Worm (Caenorhabditis elegans) whole organism, late embryonic: ENCODE data around the gene sdz-23.

Experiments
- C08G9.2 ChIP-seq: sonication (generic microtip); optimal IDR thresholded peaks from 2 replicates; lab custom pipeline; 2016; ENCODE audit warnings: mild to moderate bottlenecking, missing genetic modification characterization, moderate library complexity, missing compliant biosample characterization
- C38D4.7 ChIP-seq: fragments of 200-800 bp; sonication (Bioruptor generic); optimal IDR thresholded peaks from 2 replicates; lab custom pipeline; 2018; ENCODE audit warnings: mild to moderate bottlenecking, missing genetic modification characterization, moderate library complexity, missing compliant biosample characterization
- ahr-1 ChIP-seq: sonication (generic microtip); optimal IDR thresholded peaks from 2 replicates; lab custom pipeline; 2016; ENCODE audit warnings: missing genetic modification characterization, missing compliant biosample characterization
- ama-1 ChIP-seq: fragments of 150-350 bp; optimal IDR thresholded peaks from 2 replicates; lab custom pipeline; 2014
- ceh-2 ChIP-seq: sonication (generic microtip); optimal IDR thresholded peaks from 2 replicates; lab custom pipeline; 2016; ENCODE audit warnings: missing genotype, missing genetic modification characterization, missing compliant biosample characterization
- ceh-22 ChIP-seq: sonication (generic microtip); optimal IDR thresholded peaks from 2 replicates; lab custom pipeline; 2017; ENCODE audit warnings: missing biosample characterization, missing genetic modification characterization
- ceh-24 ChIP-seq: sonication (generic microtip); optimal IDR thresholded peaks from 2 replicates; lab custom pipeline; 2016; ENCODE audit warnings: mild to moderate bottlenecking, missing genetic modification characterization, missing compliant biosample characterization
- ceh-30 ChIP-seq: fragments of 150-350 bp; optimal IDR thresholded peaks from 2 replicates; lab custom pipeline; 2014; ENCODE audit warnings: missing biosample characterization, missing genetic modification characterization
- ceh-34 ChIP-seq: sonication (generic microtip); optimal IDR thresholded peaks from 2 replicates; lab custom pipeline; 2016; ENCODE audit warnings: mild to moderate bottlenecking, missing genetic modification characterization, missing compliant biosample characterization
- ceh-45 ChIP-seq: fragments of 200-800 bp; sonication (Bioruptor generic); IDR thresholded peaks from 2 replicates; pipeline ENCODE4 v1.3.6; 2022; ENCODE audit warnings: missing genetic modification reagents, missing genetic modification characterization, missing compliant biosample characterization
- ceh-48 ChIP-seq: sonication (generic microtip); optimal IDR thresholded peaks from 2 replicates; lab custom pipeline; 2016; ENCODE audit warnings: missing genetic modification characterization, inconsistent platforms, missing compliant biosample characterization
- ceh-6 ChIP-seq: fragments of 200-800 bp; sonication (Bioruptor generic); optimal IDR thresholded peaks from 2 replicates; lab custom pipeline; 2018; ENCODE audit warnings: mild to moderate bottlenecking, missing genetic modification characterization, missing compliant biosample characterization
- che-1 ChIP-seq: sonication (generic microtip); optimal IDR thresholded peaks from 2 replicates; lab custom pipeline; 2016; ENCODE audit warnings: mild to moderate bottlenecking, missing genetic modification characterization, missing compliant biosample characterization
- dmd-4 ChIP-seq: sonication (generic microtip); optimal IDR thresholded peaks from 2 replicates; lab custom pipeline; 2016; ENCODE audit warnings: borderline replicate concordance, missing genetic modification characterization, missing compliant biosample characterization
- dve-1 ChIP-seq: sonication (generic microtip); optimal IDR thresholded peaks from 2 replicates; lab custom pipeline; 2017; ENCODE audit warnings: antibody characterized with exemption, mild to moderate bottlenecking, missing genetic modification characterization, missing compliant biosample characterization
- elt-2 ChIP-seq: sonication (generic microtip); optimal IDR thresholded peaks from 2 replicates; lab custom pipeline; 2016; ENCODE audit warnings: missing genetic modification reagents, missing genetic modification characterization, missing compliant biosample characterization
- ets-4 ChIP-seq: sonication (generic microtip); optimal IDR thresholded peaks from 2 replicates; lab custom pipeline; 2016; ENCODE audit warnings: missing genetic modification characterization, missing compliant biosample characterization
- fax-1 ChIP-seq: sonication (generic microtip); optimal IDR thresholded peaks from 2 replicates; lab custom pipeline; 2016; ENCODE audit warnings: missing genotype, missing genetic modification characterization, missing compliant biosample characterization
- fkh-10 ChIP-seq: fragments of 150-350 bp; optimal IDR thresholded peaks from 2 replicates; lab custom pipeline; 2014; ENCODE audit warnings: missing biosample characterization, missing genetic modification reagents, missing genetic modification characterization
- gmeb-2 ChIP-seq: sonication (generic microtip); optimal IDR thresholded peaks from 2 replicates; lab custom pipeline; 2016; ENCODE audit warnings: missing genetic modification characterization, inconsistent platforms, missing compliant biosample characterization
- hlh-13 ChIP-seq: fragments of 200-800 bp; sonication (Bioruptor generic); optimal IDR thresholded peaks from 2 replicates; lab custom pipeline; 2018; ENCODE audit warnings: mild to moderate bottlenecking, missing genetic modification characterization, missing compliant biosample characterization
- hlh-6 ChIP-seq: sonication (generic microtip); optimal IDR thresholded peaks from 2 replicates; lab custom pipeline; 2016; ENCODE audit warnings: missing genotype, missing genetic modification characterization, missing compliant biosample characterization
- hlh-8 ChIP-seq: sonication (generic microtip); optimal IDR thresholded peaks from 2 replicates; lab custom pipeline; 2016; ENCODE audit warnings: missing genotype, missing genetic modification characterization, missing compliant biosample characterization
- madf-2 ChIP-seq: sonication (generic microtip); optimal IDR thresholded peaks from 2 replicates; lab custom pipeline; 2017; ENCODE audit warnings: missing genetic modification characterization, missing compliant biosample characterization
- mec-3 ChIP-seq: sonication (generic microtip); optimal IDR thresholded peaks from 2 replicates; lab custom pipeline; 2016; ENCODE audit warnings: borderline replicate concordance, missing genetic modification characterization, missing compliant biosample characterization
- nfya-1 ChIP-seq: sonication (generic microtip); optimal IDR thresholded peaks from 2 replicates; lab custom pipeline; 2017; ENCODE audit warnings: missing genetic modification characterization, mild to moderate bottlenecking, missing compliant biosample characterization, antibody characterized with exemption, moderate library complexity
- nhr-11 ChIP-seq: fragments of 150-350 bp; optimal IDR thresholded peaks from 2 replicates; lab custom pipeline; 2014; ENCODE audit warnings: missing biosample characterization, missing genetic modification characterization
- nhr-232 ChIP-seq: sonication (generic microtip); optimal IDR thresholded peaks from 2 replicates; lab custom pipeline; 2016; ENCODE audit warnings: missing genetic modification characterization, missing compliant biosample characterization
- npax-4 ChIP-seq: sonication (generic microtip); optimal IDR thresholded peaks from 2 replicates; lab custom pipeline; 2016; ENCODE audit warnings: missing genetic modification characterization, missing compliant biosample characterization
- odd-2 ChIP-seq: sonication (generic microtip); optimal IDR thresholded peaks from 2 replicates; lab custom pipeline; 2017; ENCODE audit warnings: antibody characterized with exemption, mild to moderate bottlenecking, missing genetic modification characterization, missing compliant biosample characterization
- pag-3 ChIP-seq: sonication (generic microtip); optimal IDR thresholded peaks from 2 replicates; lab custom pipeline; 2016; ENCODE audit warnings: missing compliant biosample characterization, missing genetic modification characterization, borderline replicate concordance
- pat-9 ChIP-seq: fragments of 200-800 bp; sonication (Bioruptor generic); optimal IDR thresholded peaks from 2 replicates; lab custom pipeline; 2018; ENCODE audit warnings: mild to moderate bottlenecking, missing genetic modification characterization, moderate library complexity, missing compliant biosample characterization
- pha-2 ChIP-seq: sonication (generic microtip); optimal IDR thresholded peaks from 2 replicates; lab custom pipeline; 2017; ENCODE audit warnings: mild to moderate bottlenecking, missing genetic modification characterization, missing compliant biosample characterization
- pha-4 ChIP-seq: fragments of 150-350 bp; optimal IDR thresholded peaks from 2 replicates; lab custom pipeline; 2018; ENCODE audit warnings: missing biosample characterization, missing genetic modification reagents, missing genetic modification characterization
- pros-1 ChIP-seq: fragments of 150-350 bp; optimal IDR thresholded peaks from 2 replicates; lab custom pipeline; 2014; ENCODE audit warnings: missing biosample characterization, missing genetic modification reagents, missing genetic modification characterization
- rnt-1 ChIP-seq: sonication (generic microtip); optimal IDR thresholded peaks from 2 replicates; lab custom pipeline; 2016; ENCODE audit warnings: missing genetic modification characterization, missing compliant biosample characterization
- sdc-2 ChIP-seq: sonication (generic microtip); optimal IDR thresholded peaks from 2 replicates; lab custom pipeline; 2016; ENCODE audit warnings: missing genotype, missing genetic modification characterization, missing compliant biosample characterization
- sox-4 ChIP-seq: sonication (generic microtip); optimal IDR thresholded peaks from 2 replicates; lab custom pipeline; 2017; ENCODE audit warnings: mild to moderate bottlenecking, missing genetic modification characterization, inconsistent platforms, missing compliant biosample characterization
- ttx-3 ChIP-seq: sonication (generic microtip); optimal IDR thresholded peaks from 2 replicates; lab custom pipeline; 2016; ENCODE audit warnings: missing genetic modification reagents, missing genetic modification characterization, missing compliant biosample characterization
- unc-42 ChIP-seq: sonication (generic microtip); optimal IDR thresholded peaks from 2 replicates; lab custom pipeline; 2016; ENCODE audit warnings: missing genotype, missing genetic modification characterization, missing compliant biosample characterization
- unc-86 ChIP-seq: sonication (generic microtip); optimal IDR thresholded peaks from 2 replicates; lab custom pipeline; 2016; ENCODE audit warnings: missing genetic modification characterization, missing compliant biosample characterization

Gene sdz-23

ce11 chrV:8069637-8070036 lies 29.8 kb upstream of the sdz-23 start, which contains the start of gene str-143:
Gene str-143, minus strand, starts transcription at chrV:8069737.
- TF ChIP-seq pros-1 (tag; lab: Kevin White, UChicago), result no peak

ce11 chrV:8072047-8072446 lies 27.4 kb upstream of the sdz-23 start, which contains the start of gene str-144:
Gene str-144, minus strand, starts transcription at chrV:8072147.
- no peak for TF ChIP-seq ceh-22 (tag; lab: Kevin White, UChicago)
- TF ChIP-seq pag-3, result no peak
- no peak for TF ChIP-seq odd-2 (tag; lab: Kevin White, UChicago)
- no peak for TF ChIP-seq fax-1
- TF ChIP-seq hlh-6 (tag; lab: Kevin White, UChicago), result no peak
- TF ChIP-seq ceh-48 (tag; lab: Kevin White, UChicago), result no peak
- no peak for TF ChIP-seq hlh-13 (GFP tag; lab: Kevin White, UChicago)
- TF ChIP-seq gmeb-2, result no peak
- TF ChIP-seq C38D4.7 (GFP tag; lab: Kevin White, UChicago), result no peak
- no peak for TF ChIP-seq pha-4 (tag; lab: Kevin White, UChicago)
- TF ChIP-seq mec-3 (tag; lab: Kevin White, UChicago), result no peak
- no peak for TF ChIP-seq che-1 (tag; lab: Kevin White, UChicago)
- TF ChIP-seq pha-2 (tag; lab: Kevin White, UChicago), result no peak
- no peak for TF ChIP-seq nhr-11 (tag; lab: Kevin White, UChicago)

- TF ChIP-seq nhr-11 (tag; lab: Kevin White, UChicago), result no peak
- TF ChIP-seq mec-3 (tag; lab: Kevin White, UChicago), result no peak
- TF ChIP-seq sdc-2 (tag; lab: Kevin White, UChicago), result no peak
- TF ChIP-seq dmd-4, result no peak
- no peak for TF ChIP-seq ceh-45 (GFP tag; lab: Robert Waterston, UW)
- no peak for TF ChIP-seq ceh-48 (tag; lab: Kevin White, UChicago)
- TF ChIP-seq sox-4 (tag; lab: Kevin White, UChicago), result no peak
- TF ChIP-seq ceh-34 (tag; lab: Kevin White, UChicago), result no peak
- TF ChIP-seq nhr-232 (tag; lab: Kevin White, UChicago), result no peak
- TF ChIP-seq pat-9 (tag; lab: Kevin White, UChicago), result no peak
- TF ChIP-seq npax-4 (tag; lab: Kevin White, UChicago), result no peak
- TF ChIP-seq ceh-30 (tag; lab: Kevin White, UChicago), result no peak
- TF ChIP-seq pag-3, result no peak
- no peak for TF ChIP-seq ceh-24 (tag; lab: Kevin White, UChicago)
- TF ChIP-seq pha-4 (tag; lab: Kevin White, UChicago), result no peak
Measured at ce11 chrV:8073162-8073561, 26.2 kb upstream of the sdz-23 start.

- no peak for TF ChIP-seq ceh-2 (tag; lab: Kevin White, UChicago)
- no peak for TF ChIP-seq ahr-1 (tag; lab: Kevin White, UChicago)
- no peak for TF ChIP-seq fkh-10 (GFP tag; lab: Kevin White, UChicago)
- no peak for TF ChIP-seq elt-2 (tag; lab: Kevin White, UChicago)
- TF ChIP-seq fax-1, result no peak
- TF ChIP-seq ceh-34 (tag; lab: Kevin White, UChicago), result no peak
- no peak for TF ChIP-seq nfya-1 (tag; lab: Kevin White, UChicago)
- TF ChIP-seq ttx-3, result no peak
- TF ChIP-seq hlh-8 (tag; lab: Kevin White, UChicago), result no peak
- TF ChIP-seq ets-4 (tag; lab: Kevin White, UChicago), result no peak
- TF ChIP-seq pha-2 (tag; lab: Kevin White, UChicago), result no peak
- TF ChIP-seq unc-42 (tag; lab: Kevin White, UChicago), result no peak
- TF ChIP-seq ama-1 (lab: Kevin White, UChicago), result no peak
- TF ChIP-seq unc-86 (tag; lab: Kevin White, UChicago), result no peak
- no peak for TF ChIP-seq madf-2
- TF ChIP-seq hlh-13 (GFP tag; lab: Kevin White, UChicago), result no peak
- TF ChIP-seq rnt-1 (tag; lab: Kevin White, UChicago), result no peak
- no peak for TF ChIP-seq ceh-6
- no peak for TF ChIP-seq dve-1 (tag; lab: Kevin White, UChicago)
- no peak for TF ChIP-seq C08G9.2 (tag; lab: Kevin White, UChicago)
Measured at ce11 chrV:8075712-8076111, 23.7 kb upstream of the sdz-23 start, which contains the start of gene catp-3. Gene catp-3, plus strand, starts transcription at chrV:8076012.
